Worm (Caenorhabditis elegans): Measurements from ENCODE around the gene sru-40.

Gene sru-40

ce11 chrV:9824149-9824548 is 9.7 kb downstream of the sru-40 start, which contains the start of gene str-2:
TSS of gene str-2 (minus strand) at chrV:9824249.
- TF ChIP-seq hpl-2 (GFP tag; optimal IDR thresholded peaks at IDR 0.05), result no peak

ce11 chrV:9821724-9822123 is 12.1 kb downstream of the sru-40 start, which contains the start of gene str-193:
TSS of gene str-193 (minus strand) at chrV:9821824.
- TF ChIP-seq unc-86 (tag; optimal IDR thresholded peaks at IDR 0.05) (no peak), nhr-84 (tag; optimal IDR thresholded peaks at IDR 0.05) (no peak), dsc-1 (tag; optimal IDR thresholded peaks at IDR 0.05) (no peak), lin-15B (tag; optimal IDR thresholded peaks at IDR 0.05) (no peak), nhr-71 (tag; optimal IDR thresholded peaks at IDR 0.05) (no peak), grh-1 (GFP tag; IDR thresholded peaks at IDR 0.05) (no peak), hlh-4 (tag; optimal IDR thresholded peaks at IDR 0.05) (no peak), fkh-8 (tag; optimal IDR thresholded peaks at IDR 0.05) (no peak), nhr-19 (GFP tag; conservative IDR thresholded peaks at IDR 0.05) (no peak), snu-23 (GFP tag; optimal IDR thresholded peaks at IDR 0.05) (no peak), mab-9 (GFP tag; IDR thresholded peaks at IDR 0.05) (no peak), nhr-12 (tag; optimal IDR thresholded peaks at IDR 0.05) (no peak), egl-13 (tag; optimal IDR thresholded peaks at IDR 0.05) (no peak)

DNA sequence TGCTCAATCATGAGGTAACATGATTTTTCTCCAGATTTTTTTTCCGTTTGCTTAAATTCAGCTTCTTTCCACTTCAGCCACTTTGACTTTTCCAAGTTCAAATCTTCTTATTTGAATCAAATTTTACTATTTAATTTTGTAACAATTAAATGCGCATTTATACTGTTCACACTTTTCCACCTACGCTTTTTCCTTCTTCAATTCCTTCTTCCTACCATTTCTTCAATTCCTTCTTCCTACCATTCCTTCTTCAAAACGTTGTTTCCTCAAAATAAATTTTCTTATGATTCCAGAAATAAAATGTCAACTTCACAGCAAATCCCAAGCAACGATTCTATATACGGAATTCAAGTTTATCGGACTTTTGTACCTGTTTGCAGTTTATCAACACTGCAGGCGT is 17.4 kb downstream of the sru-40 start, which contains the start of gene sru-31:
TSS of gene sru-31 (plus strand) at position 301 of the 400 bp plus-strand sequence.
- TF ChIP-seq efl-1 (optimal IDR thresholded peaks at IDR 0.05) (no peak), efl-1 (GFP tag; optimal IDR thresholded peaks at IDR 0.05 in 1 of 2) (peak in 1 of 2 experiments; percentile 58), unc-86 (tag; optimal IDR thresholded peaks at IDR 0.05) (no peak)

ce11 chrV:9813527-9813926 is 20.3 kb downstream of the sru-40 start, which contains the start of gene sru-30:
TSS of gene sru-30 (plus strand) at chrV:9813827.
- TF ChIP-seq fkh-10 (GFP tag; optimal IDR thresholded peaks at IDR 0.05) (no peak), nhr-71 (tag; optimal IDR thresholded peaks at IDR 0.05) (no peak), nhr-237 (tag; optimal IDR thresholded peaks at IDR 0.05) (no peak), mef-2 (tag; optimal IDR thresholded peaks at IDR 0.05) (no peak), skn-1 (tag; optimal IDR thresholded peaks at IDR 0.05) (no peak)

DNA sequence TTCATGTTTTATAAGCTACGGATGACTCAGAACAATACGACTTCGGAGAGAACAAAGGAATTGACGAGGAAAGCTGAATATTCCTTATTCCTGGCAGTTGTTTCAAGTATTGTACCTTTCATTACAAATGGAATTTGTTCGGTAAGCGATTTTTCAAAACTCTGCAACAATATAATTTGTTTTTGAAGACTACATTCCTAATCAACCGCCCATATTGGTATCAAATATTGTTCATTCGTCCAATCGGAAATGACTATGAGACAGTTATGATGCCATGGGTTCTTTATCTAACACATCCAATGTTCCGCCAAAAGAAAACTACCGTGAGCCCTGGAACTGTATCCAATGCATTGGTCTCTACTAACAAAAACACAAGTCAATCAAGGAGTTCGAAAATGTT is 21.6 kb downstream of the sru-40 start:
- TF ChIP-seq sup-37 (GFP tag; optimal IDR thresholded peaks at IDR 0.05) (no peak), nhr-76 (tag; optimal IDR thresholded peaks at IDR 0.05) (no peak), C16A3.4 (tag; optimal IDR thresholded peaks at IDR 0.05) (no peak), irx-1 (tag; optimal IDR thresholded peaks at IDR 0.05) (no peak), isw-1 (GFP tag; IDR thresholded peaks at IDR 0.05) (no peak), tlp-1 (tag; optimal IDR thresholded peaks at IDR 0.05) (no peak), hpl-2 (GFP tag; optimal IDR thresholded peaks at IDR 0.05) (no peak), lin-39 (tag; optimal IDR thresholded peaks at IDR 0.05) (no peak), ceh-63 (GFP tag; optimal IDR thresholded peaks at IDR 0.05) (no peak), dsc-1 (tag; optimal IDR thresholded peaks at IDR 0.05) (no peak), nhr-77 (tag; optimal IDR thresholded peaks at IDR 0.05) (no peak), unc-130 (tag; optimal IDR thresholded peaks at IDR 0.05) (no peak)

DNA sequence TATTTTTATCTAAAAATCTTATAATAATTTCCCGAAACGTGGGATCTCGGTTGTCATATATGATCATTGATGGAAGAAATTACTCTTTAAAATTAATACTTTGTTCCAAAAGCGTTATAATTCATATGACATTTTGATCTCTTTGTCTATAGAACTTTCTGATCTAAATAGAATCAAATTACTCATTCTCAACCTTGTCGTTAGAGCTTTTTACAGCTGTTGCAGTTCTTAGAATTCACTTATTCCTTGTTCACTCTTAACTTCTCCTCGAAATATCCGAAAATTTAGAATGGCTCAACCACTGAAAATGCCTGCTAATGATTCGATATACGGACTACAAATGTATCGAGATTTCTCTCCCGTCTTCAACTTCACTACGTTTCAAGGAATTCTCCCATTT is 22.6 kb downstream of the sru-40 start, which contains the start of gene sru-29:
TSS of gene sru-29 (plus strand) at position 301 of the 400 bp plus-strand sequence.
- TF ChIP-seq snpc-4 (tag; optimal IDR thresholded peaks at IDR 0.05), result no peak
- peak; percentile 4 for TF ChIP-seq hlh-4 (tag; optimal IDR thresholded peaks at IDR 0.05)
- TF ChIP-seq efl-1 (optimal IDR thresholded peaks at IDR 0.05), result no peak
- TF ChIP-seq efl-1 (GFP tag; optimal IDR thresholded peaks at IDR 0.05 in 1 of 2), result no peak

DNA sequence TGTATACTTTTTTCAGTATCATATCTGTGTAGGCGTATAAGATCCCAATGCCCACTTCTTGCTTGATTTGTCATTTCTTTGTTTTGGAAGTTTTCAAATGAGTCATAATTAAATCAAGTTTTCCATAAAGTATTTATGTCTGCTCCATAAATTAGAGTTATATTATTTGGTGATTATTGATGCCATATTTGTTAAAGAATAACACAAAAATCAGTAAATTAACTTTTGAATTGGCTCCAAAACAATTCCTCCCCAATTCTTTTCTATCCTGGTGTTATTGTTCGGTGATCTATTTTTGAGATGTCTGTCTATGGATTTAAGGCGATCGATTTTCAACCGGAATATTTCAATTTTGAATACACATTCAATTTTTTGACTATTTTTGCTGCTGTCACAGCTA is 28.6 kb downstream of the sru-40 start, which contains the start of gene sru-37:
TSS of gene sru-37 (plus strand) at position 301 of the 400 bp plus-strand sequence.
- no peak for TF ChIP-seq hpl-2 (GFP tag; optimal IDR thresholded peaks at IDR 0.05)
- no peak for TF ChIP-seq ama-1 (optimal IDR thresholded peaks at IDR 0.05)
- TF ChIP-seq grh-1 (GFP tag; IDR thresholded peaks at IDR 0.05), result no peak
- TF ChIP-seq efl-3 (GFP tag; optimal IDR thresholded peaks at IDR 0.05), result no peak
- TF ChIP-seq ces-1 (GFP tag; optimal IDR thresholded peaks at IDR 0.05), result no peak
- TF ChIP-seq skn-1 (tag; optimal IDR thresholded peaks at IDR 0.05), result no peak
- no peak for TF ChIP-seq unc-86 (tag; optimal IDR thresholded peaks at IDR 0.05)
- no peak for TF ChIP-seq lin-14 (GFP tag; optimal IDR thresholded peaks at IDR 0.05)
- TF ChIP-seq sox-4 (tag; optimal IDR thresholded peaks at IDR 0.05), result no peak
- TF ChIP-seq ceh-63 (GFP tag; optimal IDR thresholded peaks at IDR 0.05), result no peak
- no peak for TF ChIP-seq nhr-71 (tag; optimal IDR thresholded peaks at IDR 0.05)
- no peak for TF ChIP-seq hlh-17 (GFP tag; optimal IDR thresholded peaks at IDR 0.05; ENCODE audit: borderline replicate concordance)
- TF ChIP-seq ceh-82 (tag; optimal IDR thresholded peaks at IDR 0.05), result no peak
- no peak for TF ChIP-seq ceh-88 (GFP tag; IDR thresholded peaks at IDR 0.05)
- no peak for TF ChIP-seq sup-37 (GFP tag; optimal IDR thresholded peaks at IDR 0.05)
- no peak for TF ChIP-seq C04F5.9 (tag; optimal IDR thresholded peaks at IDR 0.05)
- no peak for TF ChIP-seq Y116A8C.19 (tag; optimal IDR thresholded peaks at IDR 0.05; ENCODE audit: borderline replicate concordance)
- TF ChIP-seq jun-1 (tag; optimal IDR thresholded peaks at IDR 0.05), result no peak
- no peak for TF ChIP-seq C16A3.4 (tag; optimal IDR thresholded peaks at IDR 0.05)
